Worm (Caenorhabditis elegans): ENCODE data around the gene eat-3.

eat-3 gene

DNA sequence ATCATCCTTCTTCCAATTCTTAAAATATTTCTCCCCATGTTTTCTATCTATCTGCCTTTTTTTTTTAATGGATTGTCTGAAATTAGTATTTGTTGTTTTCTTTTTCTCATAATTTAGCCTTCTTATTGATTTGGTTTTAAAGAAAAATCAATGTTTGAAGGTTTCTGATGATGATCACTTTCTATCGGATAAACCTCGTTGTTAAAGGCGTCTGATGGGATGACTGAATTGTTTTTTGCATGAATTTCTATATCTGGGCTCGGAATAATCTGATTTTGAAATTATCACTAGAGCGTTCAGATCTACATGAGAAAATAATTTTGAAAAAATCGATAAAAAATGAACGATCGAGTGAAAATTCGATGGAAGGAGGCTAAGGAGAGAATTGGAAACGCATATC is 9.0 kb downstream of the eat-3 start, which contains the start of gene scp-1:
TSS of gene scp-1 (plus strand) at position 301 of the 400 bp plus-strand sequence.
- no peak for TF ChIP-seq tra-4 (tag; optimal IDR thresholded peaks at IDR 0.05)
- no peak for TF ChIP-seq scrt-1 (GFP tag; IDR thresholded peaks at IDR 0.05)
- TF ChIP-seq tbx-11 (GFP tag; IDR thresholded peaks at IDR 0.05): no peak
- TF ChIP-seq ceh-36 (tag; optimal IDR thresholded peaks at IDR 0.05): no peak
- TF ChIP-seq flt-1 (GFP tag; IDR thresholded peaks at IDR 0.05): no peak

DNA sequence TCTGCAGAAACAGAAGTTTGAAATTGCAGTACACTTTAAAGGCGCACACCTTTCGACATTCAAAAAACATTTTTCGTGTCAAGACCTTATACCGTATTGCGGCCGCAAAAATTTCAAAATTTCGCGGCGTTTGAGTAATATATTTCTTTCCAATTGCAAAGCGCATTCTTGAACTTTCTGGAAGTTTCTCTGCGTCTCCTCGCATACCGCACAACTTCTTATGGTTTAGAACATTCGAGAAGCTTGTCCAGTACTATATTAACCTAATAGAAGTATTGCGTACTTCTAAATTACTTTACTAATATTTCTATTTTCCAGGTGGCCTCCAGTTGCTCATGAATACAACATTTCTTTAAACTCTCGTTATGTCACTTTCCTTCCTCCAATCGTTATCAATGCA is 12.0 kb downstream of the eat-3 start:
- TF ChIP-seq F13C5.2 (tag; optimal IDR thresholded peaks at IDR 0.05) (no peak), tra-4 (tag; optimal IDR thresholded peaks at IDR 0.05) (no peak)

DNA sequence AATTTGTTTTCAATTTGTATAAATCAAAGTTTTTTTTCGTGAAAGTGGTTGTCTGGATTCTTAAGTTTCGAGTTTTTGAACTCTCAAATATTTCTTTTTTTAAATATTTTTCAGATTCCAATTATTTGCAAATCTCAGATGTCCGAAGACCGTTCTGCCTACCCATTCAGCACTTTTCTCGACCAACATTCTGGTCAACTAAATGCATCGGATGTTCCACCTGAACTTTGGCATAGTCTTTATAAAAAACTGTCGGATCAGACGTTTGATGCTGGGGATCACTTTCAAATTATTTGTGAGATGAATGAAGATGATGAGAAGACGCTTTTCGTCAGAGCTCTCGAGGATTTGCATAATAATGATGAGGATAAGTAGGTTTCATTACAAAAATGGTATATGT is 14.2 kb downstream of the eat-3 start, which contains the start of gene ttll-12:
TSS of gene ttll-12 (plus strand) at position 139 of the 400 bp plus-strand sequence.
- TF ChIP-seq B0310.2 (tag; optimal IDR thresholded peaks at IDR 0.05) (no peak), tra-4 (tag; optimal IDR thresholded peaks at IDR 0.05) (no peak), ceh-36 (tag; optimal IDR thresholded peaks at IDR 0.05) (no peak), ceh-13 (GFP tag; optimal IDR thresholded peaks at IDR 0.05) (no peak), tbx-11 (GFP tag; IDR thresholded peaks at IDR 0.05) (no peak), hnd-1 (tag; optimal IDR thresholded peaks at IDR 0.05) (no peak), hmg-4 (GFP tag; optimal IDR thresholded peaks at IDR 0.05) (no peak), pes-1 (GFP tag; IDR thresholded peaks at IDR 0.05) (no peak), ama-1 (optimal IDR thresholded peaks at IDR 0.05) (no peak), ets-7 (tag; optimal IDR thresholded peaks at IDR 0.05) (no peak), aly-1 (tag; optimal IDR thresholded peaks at IDR 0.05) (no peak), sea-1 (GFP tag; conservative IDR thresholded peaks at IDR 0.05) (no peak), hmbx-1 (tag; optimal IDR thresholded peaks at IDR 0.05) (no peak), flt-1 (GFP tag; IDR thresholded peaks at IDR 0.05) (no peak)

ce11 chrII:9343955-9344354 is 19.3 kb downstream of the eat-3 start:
- TF ChIP-seq pes-1 (GFP tag; IDR thresholded peaks at IDR 0.05) (no peak), sea-1 (GFP tag; conservative IDR thresholded peaks at IDR 0.05) (no peak), tra-4 (tag; optimal IDR thresholded peaks at IDR 0.05) (no peak), flt-1 (GFP tag; IDR thresholded peaks at IDR 0.05) (no peak), hmbx-1 (tag; optimal IDR thresholded peaks at IDR 0.05) (no peak), B0310.2 (tag; optimal IDR thresholded peaks at IDR 0.05) (no peak), scrt-1 (GFP tag; IDR thresholded peaks at IDR 0.05) (no peak), ets-7 (tag; optimal IDR thresholded peaks at IDR 0.05) (no peak), ceh-13 (GFP tag; optimal IDR thresholded peaks at IDR 0.05) (no peak), ama-1 (optimal IDR thresholded peaks at IDR 0.05) (no peak), F13C5.2 (tag; optimal IDR thresholded peaks at IDR 0.05) (no peak), ceh-36 (tag; optimal IDR thresholded peaks at IDR 0.05) (no peak), hnd-1 (tag; optimal IDR thresholded peaks at IDR 0.05) (no peak), tbx-11 (GFP tag; IDR thresholded peaks at IDR 0.05) (no peak), aly-1 (tag; optimal IDR thresholded peaks at IDR 0.05) (no peak), hmg-4 (GFP tag; optimal IDR thresholded peaks at IDR 0.05) (no peak)

DNA sequence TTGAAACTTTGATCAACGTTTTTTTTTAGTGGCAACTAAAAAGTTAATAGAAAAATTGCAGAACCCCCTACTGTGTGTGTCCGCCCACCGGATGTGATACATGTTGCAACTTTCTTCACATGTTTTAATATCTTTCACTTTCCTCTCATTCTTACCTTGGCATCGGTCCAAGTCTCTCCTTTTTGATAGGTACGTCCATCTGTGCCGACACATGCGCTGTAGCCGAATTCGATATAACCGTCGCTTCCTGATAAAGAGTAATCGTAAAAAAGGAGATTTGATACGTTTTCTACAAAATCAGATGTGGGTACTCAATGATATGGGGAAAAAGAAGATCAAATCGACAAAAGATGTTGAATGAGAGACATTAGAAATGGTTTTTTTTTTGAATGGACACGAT is 20.4 kb downstream of the eat-3 start:
- no peak for TF ChIP-seq hnd-1 (tag; optimal IDR thresholded peaks at IDR 0.05)

- no peak for TF ChIP-seq hnd-1 (tag; optimal IDR thresholded peaks at IDR 0.05)
- TF ChIP-seq ama-1 (optimal IDR thresholded peaks at IDR 0.05): no peak
- no peak for TF ChIP-seq B0310.2 (tag; optimal IDR thresholded peaks at IDR 0.05)
- TF ChIP-seq tbx-11 (GFP tag; IDR thresholded peaks at IDR 0.05): no peak
- TF ChIP-seq hmg-4 (GFP tag; optimal IDR thresholded peaks at IDR 0.05): no peak
- no peak for TF ChIP-seq tbx-37 (GFP tag; conservative IDR thresholded peaks at IDR 0.05)
- TF ChIP-seq flt-1 (GFP tag; IDR thresholded peaks at IDR 0.05): no peak
- TF ChIP-seq ceh-36 (tag; optimal IDR thresholded peaks at IDR 0.05): no peak
- no peak for TF ChIP-seq aly-1 (tag; optimal IDR thresholded peaks at IDR 0.05)
- no peak for TF ChIP-seq sea-1 (GFP tag; conservative IDR thresholded peaks at IDR 0.05)
- TF ChIP-seq scrt-1 (GFP tag; IDR thresholded peaks at IDR 0.05): no peak
- TF ChIP-seq hmbx-1 (tag; optimal IDR thresholded peaks at IDR 0.05): no peak
- TF ChIP-seq F13C5.2 (tag; optimal IDR thresholded peaks at IDR 0.05): no peak
- no peak for TF ChIP-seq ets-7 (tag; optimal IDR thresholded peaks at IDR 0.05)
Measured at ce11 chrII:9345794-9346193, 21.1 kb downstream of the eat-3 start.

ce11 chrII:9346490-9346889 is 21.8 kb downstream of the eat-3 start, which contains the start of gene F42A8.1:
Gene F42A8.1, minus strand, starts transcription at chrII:9346590.
- TF ChIP-seq pes-1 (GFP tag; IDR thresholded peaks at IDR 0.05): no peak
- 0 out of 2 replicates have a peak, but pooled peaks have one; percentile 44 for TF ChIP-seq sea-1 (GFP tag; conservative IDR thresholded peaks at IDR 0.05)
- TF ChIP-seq hmbx-1 (tag; optimal IDR thresholded peaks at IDR 0.05): no peak

DNA sequence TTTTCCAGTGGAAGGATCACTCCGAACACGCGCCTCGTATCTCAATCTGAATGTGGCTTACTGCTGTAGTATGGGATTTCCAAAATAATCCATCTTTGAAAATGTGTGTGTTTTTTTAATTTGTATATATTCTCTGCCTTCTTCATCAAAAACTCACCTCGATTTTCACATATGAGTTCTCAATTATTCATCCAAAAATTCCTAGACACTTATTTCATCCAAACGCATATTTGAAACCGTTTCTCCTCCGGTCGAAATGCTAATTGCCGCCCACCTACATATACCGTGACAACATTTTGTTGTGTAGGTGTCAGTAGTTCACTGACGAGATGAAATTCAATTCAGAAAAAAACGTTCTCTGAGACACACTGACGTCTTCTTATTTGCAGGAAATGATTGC is 22.8 kb downstream of the eat-3 start:
- TF ChIP-seq hmg-4 (GFP tag; optimal IDR thresholded peaks at IDR 0.05): no peak

ce11 chrII:9352669-9353068 is 28.0 kb downstream of the eat-3 start, which contains the start of the genes sdhb-1 and cup-15:
Gene sdhb-1, minus strand, starts transcription at chrII:9352731.
Gene cup-15, plus strand, starts transcription at chrII:9353000.
- TF ChIP-seq flt-1 (GFP tag; IDR thresholded peaks at IDR 0.05): no peak
- TF ChIP-seq scrt-1 (GFP tag; IDR thresholded peaks at IDR 0.05): no peak
- no peak for TF ChIP-seq aly-1 (tag; optimal IDR thresholded peaks at IDR 0.05)
